Worm (Caenorhabditis elegans) whole organism, late embryonic: ENCODE data around the gene srx-116.

Experiments used
- C08G9.2 ChIP-seq: sonication (generic microtip); optimal IDR thresholded peaks from 2 replicates; lab custom pipeline; 2016; ENCODE audit warnings: mild to moderate bottlenecking, missing genetic modification characterization, moderate library complexity, missing compliant biosample characterization
- F13H6.1 ChIP-seq: sonication (generic microtip); optimal IDR thresholded peaks from 2 replicates; lab custom pipeline; 2016; ENCODE audit warnings: missing genetic modification characterization, missing compliant biosample characterization
- K02D7.2 ChIP-seq: sonication (generic microtip); optimal IDR thresholded peaks from 2 replicates; lab custom pipeline; 2017; ENCODE audit warnings: mild to moderate bottlenecking, missing genetic modification characterization, missing compliant biosample characterization
- T23F11.4 ChIP-seq: fragments of 200-800 bp; sonication (Bioruptor generic); optimal IDR thresholded peaks from 2 replicates; lab custom pipeline; 2018; ENCODE audit warnings: mild to moderate bottlenecking, missing genetic modification characterization, missing compliant biosample characterization
- ama-1 ChIP-seq: fragments of 150-350 bp; optimal IDR thresholded peaks from 2 replicates; lab custom pipeline; 2014
- ceh-14 ChIP-seq: sonication (generic microtip); optimal IDR thresholded peaks from 2 replicates; lab custom pipeline; 2016; ENCODE audit warnings: missing genotype, missing genetic modification characterization, missing compliant biosample characterization
- ceh-19 ChIP-seq: fragments of 200-800 bp; sonication (Bioruptor generic); optimal IDR thresholded peaks from 2 replicates; lab custom pipeline; 2018; ENCODE audit warnings: mild to moderate bottlenecking, missing genetic modification characterization, missing compliant biosample characterization
- ceh-2 ChIP-seq: sonication (generic microtip); optimal IDR thresholded peaks from 2 replicates; lab custom pipeline; 2016; ENCODE audit warnings: missing genotype, missing genetic modification characterization, missing compliant biosample characterization
- ceh-24 ChIP-seq: sonication (generic microtip); optimal IDR thresholded peaks from 2 replicates; lab custom pipeline; 2016; ENCODE audit warnings: mild to moderate bottlenecking, missing genetic modification characterization, missing compliant biosample characterization
- ceh-30 ChIP-seq: fragments of 150-350 bp; optimal IDR thresholded peaks from 2 replicates; lab custom pipeline; 2014; ENCODE audit warnings: missing biosample characterization, missing genetic modification characterization
- ceh-31 ChIP-seq: sonication (generic microtip); optimal IDR thresholded peaks from 2 replicates; lab custom pipeline; 2016; ENCODE audit warnings: missing genetic modification characterization, missing compliant biosample characterization
- ceh-45 ChIP-seq: fragments of 200-800 bp; sonication (Bioruptor generic); IDR thresholded peaks from 2 replicates; pipeline ENCODE4 v1.3.6; 2022; ENCODE audit warnings: missing genetic modification reagents, missing genetic modification characterization, missing compliant biosample characterization
- ceh-48 ChIP-seq: sonication (generic microtip); optimal IDR thresholded peaks from 2 replicates; lab custom pipeline; 2016; ENCODE audit warnings: missing genetic modification characterization, inconsistent platforms, missing compliant biosample characterization
- dmd-4 ChIP-seq: sonication (generic microtip); optimal IDR thresholded peaks from 2 replicates; lab custom pipeline; 2016; ENCODE audit warnings: borderline replicate concordance, missing genetic modification characterization, missing compliant biosample characterization
- elt-2 ChIP-seq: sonication (generic microtip); optimal IDR thresholded peaks from 2 replicates; lab custom pipeline; 2016; ENCODE audit warnings: missing genetic modification reagents, missing genetic modification characterization, missing compliant biosample characterization
- elt-4 ChIP-seq: sonication (generic microtip); optimal IDR thresholded peaks from 2 replicates; lab custom pipeline; 2016; ENCODE audit warnings: missing genetic modification characterization, missing compliant biosample characterization
- ets-4 ChIP-seq: sonication (generic microtip); optimal IDR thresholded peaks from 2 replicates; lab custom pipeline; 2016; ENCODE audit warnings: missing genetic modification characterization, missing compliant biosample characterization
- fax-1 ChIP-seq: sonication (generic microtip); optimal IDR thresholded peaks from 2 replicates; lab custom pipeline; 2016; ENCODE audit warnings: missing genotype, missing genetic modification characterization, missing compliant biosample characterization
- fkh-10 ChIP-seq: fragments of 150-350 bp; optimal IDR thresholded peaks from 2 replicates; lab custom pipeline; 2014; ENCODE audit warnings: missing biosample characterization, missing genetic modification reagents, missing genetic modification characterization
- fkh-6 ChIP-seq: sonication (generic microtip); optimal IDR thresholded peaks from 2 replicates; lab custom pipeline; 2016; ENCODE audit warnings: missing genetic modification characterization, missing compliant biosample characterization
- gmeb-2 ChIP-seq: sonication (generic microtip); optimal IDR thresholded peaks from 2 replicates; lab custom pipeline; 2016; ENCODE audit warnings: missing genetic modification characterization, inconsistent platforms, missing compliant biosample characterization
- hlh-13 ChIP-seq: fragments of 200-800 bp; sonication (Bioruptor generic); optimal IDR thresholded peaks from 2 replicates; lab custom pipeline; 2018; ENCODE audit warnings: mild to moderate bottlenecking, missing genetic modification characterization, missing compliant biosample characterization
- hlh-6 ChIP-seq: sonication (generic microtip); optimal IDR thresholded peaks from 2 replicates; lab custom pipeline; 2016; ENCODE audit warnings: missing genotype, missing genetic modification characterization, missing compliant biosample characterization
- lin-11 ChIP-seq: fragments of 200-800 bp; sonication (Bioruptor generic); optimal IDR thresholded peaks from 2 replicates; lab custom pipeline; 2018; ENCODE audit warnings: mild to moderate bottlenecking, missing genetic modification characterization, missing compliant biosample characterization
- nhr-232 ChIP-seq: sonication (generic microtip); optimal IDR thresholded peaks from 2 replicates; lab custom pipeline; 2016; ENCODE audit warnings: missing genetic modification characterization, missing compliant biosample characterization
- npax-4 ChIP-seq: sonication (generic microtip); optimal IDR thresholded peaks from 2 replicates; lab custom pipeline; 2016; ENCODE audit warnings: missing genetic modification characterization, missing compliant biosample characterization
- pat-9 ChIP-seq: fragments of 200-800 bp; sonication (Bioruptor generic); optimal IDR thresholded peaks from 2 replicates; lab custom pipeline; 2018; ENCODE audit warnings: mild to moderate bottlenecking, missing genetic modification characterization, moderate library complexity, missing compliant biosample characterization
- pros-1 ChIP-seq: fragments of 150-350 bp; optimal IDR thresholded peaks from 2 replicates; lab custom pipeline; 2014; ENCODE audit warnings: missing biosample characterization, missing genetic modification reagents, missing genetic modification characterization
- rnt-1 ChIP-seq: sonication (generic microtip); optimal IDR thresholded peaks from 2 replicates; lab custom pipeline; 2016; ENCODE audit warnings: missing genetic modification characterization, missing compliant biosample characterization
- sdc-2 ChIP-seq: sonication (generic microtip); optimal IDR thresholded peaks from 2 replicates; lab custom pipeline; 2016; ENCODE audit warnings: missing genotype, missing genetic modification characterization, missing compliant biosample characterization
- sox-4 ChIP-seq: sonication (generic microtip); optimal IDR thresholded peaks from 2 replicates; lab custom pipeline; 2017; ENCODE audit warnings: mild to moderate bottlenecking, missing genetic modification characterization, inconsistent platforms, missing compliant biosample characterization
- tbx-2 ChIP-seq: sonication (generic microtip); optimal IDR thresholded peaks from 2 replicates; lab custom pipeline; 2016; ENCODE audit warnings: missing genetic modification characterization, missing compliant biosample characterization
- tbx-7 ChIP-seq: sonication (generic microtip); optimal IDR thresholded peaks from 2 replicates; lab custom pipeline; 2016; ENCODE audit warnings: missing genotype, missing genetic modification characterization, missing compliant biosample characterization
- unc-3 ChIP-seq, 2 experiments: fragments of 200-800 bp in 1 of 2; sonication (Bioruptor generic) in 1 of 2; sonication (generic microtip) in 1 of 2; conservative IDR thresholded peaks in 1 of 2; optimal IDR thresholded peaks in 1 of 2; 2 replicates each; pipeline versions ENCODE4 v1.3.6 to Lab custom; 2016 to 2022; ENCODE audit warnings: missing compliant biosample characterization in 2 of 2, missing genetic modification characterization in 2 of 2, missing genetic modification reagents in 1 of 2
- unc-42 ChIP-seq: sonication (generic microtip); optimal IDR thresholded peaks from 2 replicates; lab custom pipeline; 2016; ENCODE audit warnings: missing genotype, missing genetic modification characterization, missing compliant biosample characterization
- unc-55 ChIP-seq: sonication (generic microtip); optimal IDR thresholded peaks from 2 replicates; lab custom pipeline; 2017; ENCODE audit warnings: missing biosample characterization, missing genetic modification reagents, missing genetic modification characterization
- ztf-16 ChIP-seq: sonication (generic microtip); optimal IDR thresholded peaks from 2 replicates; lab custom pipeline; 2017; ENCODE audit warnings: missing genetic modification characterization, missing compliant biosample characterization

The srx-116 gene

ce11 chrV:12704077-12704476, 33.4 kb downstream of the srx-116 start, which contains the start of gene R11D1.1:
R11D1.1 (plus strand) TSS chrV:12704377.
- TF ChIP-seq ztf-16 (no peak), pat-9 (no peak), ceh-45 (GFP tag; lab: Robert Waterston, UW) (no peak), rnt-1 (tag; lab: Kevin White, UChicago) (no peak), unc-55 (GFP tag; lab: Kevin White, UChicago) (no peak), unc-3 (GFP tag; conservative IDR thresholded peaks at IDR 0.05; lab: Robert Waterston, UW) (no peak), unc-3 (tag; optimal IDR thresholded peaks at IDR 0.05; lab: Kevin White, UChicago) (no peak)
- TF ChIP-seq, all 69 proteins: peak for 0

DNA sequence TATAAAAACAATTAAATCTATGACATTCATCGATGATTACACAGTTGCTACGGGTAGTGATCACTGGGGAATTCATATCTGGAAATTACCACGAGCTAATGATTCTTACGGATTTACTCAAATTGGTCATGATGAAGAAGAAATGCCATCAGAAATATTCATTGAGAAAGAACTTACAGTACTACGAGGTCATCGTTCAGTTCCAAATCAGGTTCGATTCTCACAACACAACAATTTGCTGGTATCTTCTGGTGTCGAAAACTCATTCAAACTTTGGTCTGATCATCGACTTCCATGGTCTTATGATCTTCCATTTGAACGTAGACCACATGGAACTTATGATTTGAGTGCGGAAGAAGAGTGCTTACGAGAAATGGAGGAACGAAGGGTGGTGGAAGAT, 35.8 kb downstream of the srx-116 start:
- TF ChIP-seq npax-4 (tag; lab: Kevin White, UChicago) (no peak), fkh-6 (tag; lab: Kevin White, UChicago) (no peak), ceh-30 (no peak), ceh-24 (tag; lab: Kevin White, UChicago) (no peak), lin-11 (tag; lab: Kevin White, UChicago) (no peak), sox-4 (tag; lab: Kevin White, UChicago) (no peak), unc-3 (GFP tag; conservative IDR thresholded peaks at IDR 0.05; lab: Robert Waterston, UW) (no peak), unc-3 (tag; optimal IDR thresholded peaks at IDR 0.05; lab: Kevin White, UChicago) (no peak), tbx-7 (tag; lab: Kevin White, UChicago) (no peak), gmeb-2 (no peak), ztf-16 (no peak), unc-42 (tag; lab: Kevin White, UChicago) (no peak), nhr-232 (tag; lab: Kevin White, UChicago) (no peak), ceh-31 (tag; lab: Kevin White, UChicago) (no peak), ceh-48 (no peak), F13H6.1 (tag; lab: Kevin White, UChicago) (no peak), fax-1 (tag; lab: Kevin White, UChicago) (no peak), hlh-13 (GFP tag; lab: Kevin White, UChicago) (no peak), fkh-10 (GFP tag; lab: Kevin White, UChicago) (no peak)

DNA sequence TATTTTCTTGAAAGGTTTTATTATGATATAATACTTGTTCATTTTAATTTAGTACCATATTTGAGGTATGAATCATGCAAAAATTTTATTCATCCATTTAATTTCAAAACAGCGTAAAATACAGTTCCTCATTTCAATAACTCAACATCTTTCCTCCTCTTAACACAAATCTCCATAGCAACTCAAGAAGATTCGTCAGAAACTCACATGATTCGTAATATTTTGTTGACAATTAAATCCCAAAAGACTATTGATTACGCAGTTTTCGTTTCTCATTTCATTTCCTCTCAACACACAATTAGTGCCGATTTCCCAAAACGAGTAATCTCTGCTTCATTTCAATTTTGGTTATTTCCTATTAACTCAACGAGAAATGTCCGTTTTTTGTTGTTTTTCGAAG, 37.6 kb downstream of the srx-116 start, which contains the start of gene R11D1.2:
R11D1.2 (plus strand) TSS at position 301 of the 400 bp plus-strand sequence.
- TF ChIP-seq rnt-1 (tag; lab: Kevin White, UChicago) (no peak), ets-4 (tag; lab: Kevin White, UChicago) (no peak), elt-4 (tag; lab: Kevin White, UChicago) (no peak), hlh-13 (GFP tag; lab: Kevin White, UChicago) (no peak), gmeb-2 (no peak), T23F11.4 (GFP tag; lab: Kevin White, UChicago) (no peak), ceh-14 (tag; lab: Kevin White, UChicago) (no peak), ama-1 (no peak), tbx-7 (tag; lab: Kevin White, UChicago) (no peak), npax-4 (tag; lab: Kevin White, UChicago) (no peak), ceh-2 (no peak), K02D7.2 (no peak), C08G9.2 (tag; lab: Kevin White, UChicago) (no peak), elt-2 (tag; lab: Kevin White, UChicago) (no peak), hlh-6 (tag; lab: Kevin White, UChicago) (no peak)

DNA sequence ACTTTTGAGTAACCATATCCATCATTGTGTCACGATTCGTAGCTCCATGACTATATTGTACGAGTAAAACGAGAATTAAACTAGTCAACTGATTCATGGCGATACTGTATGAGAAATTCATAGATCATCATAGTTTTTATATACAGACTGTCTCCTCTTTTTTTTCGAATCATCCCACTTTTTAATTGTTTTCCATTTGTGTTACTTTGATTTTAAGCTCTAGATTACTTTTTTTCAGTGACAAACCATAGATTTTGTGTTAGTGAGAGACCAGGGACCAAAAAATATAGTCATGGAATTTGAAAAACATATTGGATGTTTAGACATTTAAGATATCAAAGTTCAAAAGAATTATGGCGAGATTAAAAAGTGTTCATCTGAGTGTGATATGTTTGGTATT, 41.3 kb downstream of the srx-116 start, which contains the start of gene R11D1.3:
R11D1.3 (minus strand) TSS at position 101 of the 400 bp plus-strand sequence.
- TF ChIP-seq lin-11 (tag; lab: Kevin White, UChicago) (no peak), ceh-2 (no peak), fax-1 (tag; lab: Kevin White, UChicago) (no peak), ceh-48 (no peak), dmd-4 (tag; lab: Kevin White, UChicago) (no peak), ceh-19 (GFP tag; lab: Kevin White, UChicago) (no peak), F13H6.1 (tag; lab: Kevin White, UChicago) (no peak), sdc-2 (tag; lab: Kevin White, UChicago) (no peak), tbx-2 (tag; lab: Kevin White, UChicago) (no peak), pat-9 (no peak), T23F11.4 (GFP tag; lab: Kevin White, UChicago) (no peak), pros-1 (tag; lab: Kevin White, UChicago) (no peak), fkh-6 (tag; lab: Kevin White, UChicago) (no peak), unc-3 (GFP tag; conservative IDR thresholded peaks at IDR 0.05; lab: Robert Waterston, UW) (no peak), unc-3 (tag; optimal IDR thresholded peaks at IDR 0.05; lab: Kevin White, UChicago) (no peak)
